Fruit fly (Drosophila melanogaster) whole organism, embryonic: Measurements from ENCODE around the gene Tengl1.
A peak's percentile ranks its signal among the peaks of the same experiment; 100 is the strongest.

Experiments used
- ATbp ChIP-seq: fragments of 200-800 bp; sonication (Bioruptor generic); optimal IDR thresholded peaks from 2 replicates; lab custom pipeline; 2017; ENCODE audit warnings: missing biosample characterization, mild to moderate bottlenecking, missing genetic modification characterization, missing genetic modification reagents
- Antp ChIP-seq: fragments of 200-800 bp; sonication (Bioruptor generic); optimal IDR thresholded peaks from 3 replicates; lab custom pipeline; 2016; ENCODE audit warnings: missing biosample characterization, missing genetic modification characterization
- Asciz ChIP-seq: fragments of 200-800 bp; sonication (Bioruptor generic); optimal IDR thresholded peaks from 2 replicates; lab custom pipeline; 2017; ENCODE audit warnings: missing biosample characterization, mild to moderate bottlenecking, missing genetic modification characterization, missing genetic modification reagents
- Atf6 ChIP-seq: fragments of 200-800 bp; sonication (Bioruptor generic); IDR thresholded peaks from 2 replicates; pipeline ENCODE4 v1.3.6; 2022; ENCODE audit warnings: missing biosample characterization, missing genetic modification characterization
- B-H1 ChIP-seq: fragments of 200-800 bp; sonication (Bioruptor generic); IDR thresholded peaks from 3 replicates; pipeline ENCODE4 v1.3.6; 2022; ENCODE audit warnings: missing biosample characterization, missing genetic modification characterization
- CG10209 ChIP-seq: fragments of 200-800 bp; sonication (Bioruptor generic); optimal IDR thresholded peaks from 3 replicates; lab custom pipeline; 2017; ENCODE audit warnings: missing biosample characterization, mild to moderate bottlenecking, missing genetic modification characterization, missing genetic modification reagents
- CG12071 ChIP-seq: fragments of 200-800 bp; sonication (Bioruptor generic); optimal IDR thresholded peaks from 3 replicates; lab custom pipeline; 2018; ENCODE audit warnings: missing biosample characterization, mild to moderate bottlenecking, missing genetic modification characterization
- CG12299 ChIP-seq: fragments of 200-800 bp; sonication (Bioruptor generic); optimal IDR thresholded peaks from 2 replicates; lab custom pipeline; 2018; ENCODE audit warnings: missing biosample characterization, mild to moderate bottlenecking, missing genetic modification characterization
- CG12659 ChIP-seq: fragments of 200-800 bp; sonication (Bioruptor generic); optimal IDR thresholded peaks from 3 replicates; lab custom pipeline; 2017; ENCODE audit warnings: mild to moderate bottlenecking, missing biosample characterization, missing genetic modification reagents, missing genetic modification characterization
- CG13123 ChIP-seq: fragments of 200-800 bp; sonication (Bioruptor generic); optimal IDR thresholded peaks from 2 replicates; lab custom pipeline; 2016; ENCODE audit warnings: missing biosample characterization, missing genetic modification characterization
- CG1602 ChIP-seq: fragments of 200-800 bp; sonication (Bioruptor generic); optimal IDR thresholded peaks from 3 replicates; lab custom pipeline; 2016; ENCODE audit warnings: missing biosample characterization, missing genetic modification characterization
- CG17186 ChIP-seq: fragments of 200-800 bp; sonication (Bioruptor generic); optimal IDR thresholded peaks from 3 replicates; lab custom pipeline; 2017; ENCODE audit warnings: missing biosample characterization, missing genetic modification reagents, missing genetic modification characterization
- CG17361 ChIP-seq: fragments of 200-800 bp; sonication (Bioruptor generic); IDR thresholded peaks from 3 replicates; pipeline ENCODE4 v1.3.6; 2022; ENCODE audit warnings: missing biosample characterization, missing genetic modification characterization
- CG3281 ChIP-seq: fragments of 200-800 bp; sonication (Bioruptor generic); optimal IDR thresholded peaks from 3 replicates; lab custom pipeline; 2017; ENCODE audit warnings: missing biosample characterization, mild to moderate bottlenecking, missing genetic modification characterization
- CG3726 ChIP-seq: fragments of 200-800 bp; sonication (Bioruptor generic); IDR thresholded peaks from 3 replicates; pipeline ENCODE4, ENCODE4 v1.3.6; 2022; ENCODE audit warnings: missing biosample characterization, missing genetic modification characterization
- CG4282 ChIP-seq: fragments of 200-800 bp; sonication (Bioruptor generic); optimal IDR thresholded peaks from 2 replicates; lab custom pipeline; 2016; ENCODE audit warnings: missing biosample characterization, missing genetic modification characterization
- CG6272 ChIP-seq: fragments of 200-800 bp; sonication (Bioruptor generic); IDR thresholded peaks from 2 replicates; pipeline ENCODE4 v1.3.6; 2022; ENCODE audit warnings: missing biosample characterization, missing genetic modification characterization
- CG6765 ChIP-seq: fragments of 200-800 bp; sonication (Bioruptor generic); optimal IDR thresholded peaks from 3 replicates; lab custom pipeline; 2017; ENCODE audit warnings: missing biosample characterization, mild to moderate bottlenecking, missing genetic modification characterization
- CG7556 ChIP-seq: fragments of 200-800 bp; sonication (Bioruptor generic); optimal IDR thresholded peaks from 2 replicates; lab custom pipeline; 2017; ENCODE audit warnings: missing biosample characterization, mild to moderate bottlenecking, missing genetic modification characterization
- CG7745 ChIP-seq: fragments of 200-800 bp; sonication (Bioruptor generic); optimal IDR thresholded peaks from 2 replicates; lab custom pipeline; 2018; ENCODE audit warnings: missing biosample characterization, mild to moderate bottlenecking, missing genetic modification characterization, moderate library complexity
- CG7987 ChIP-seq: fragments of 200-800 bp; sonication (Bioruptor generic); optimal IDR thresholded peaks from 2 replicates; lab custom pipeline; 2018; ENCODE audit warnings: missing biosample characterization, mild to moderate bottlenecking, missing genetic modification characterization, moderate library complexity
- CG8359 ChIP-seq: fragments of 200-800 bp; sonication (Bioruptor generic); optimal IDR thresholded peaks from 2 replicates; lab custom pipeline; 2017; ENCODE audit warnings: missing biosample characterization, mild to moderate bottlenecking, missing genetic modification characterization, borderline replicate concordance
- CG9727 ChIP-seq: fragments of 200-800 bp; sonication (Bioruptor generic); optimal IDR thresholded peaks from 3 replicates; lab custom pipeline; 2017; ENCODE audit warnings: missing biosample characterization, mild to moderate bottlenecking, missing genetic modification characterization
- D19A ChIP-seq: fragments of 200-800 bp; optimal IDR thresholded peaks from 3 replicates; lab custom pipeline; 2019; ENCODE audit warnings: missing biosample characterization, mild to moderate bottlenecking, missing genetic modification characterization, moderate library complexity
- Deaf1 ChIP-seq: fragments of 200-800 bp; optimal IDR thresholded peaks from 3 replicates; lab custom pipeline; 2019; ENCODE audit warnings: missing biosample characterization, mild to moderate bottlenecking, missing genetic modification characterization, moderate library complexity
- Dref ChIP-seq: fragments of 200-800 bp; sonication (Bioruptor generic); IDR thresholded peaks from 2 replicates; pipeline ENCODE4 v1.3.6; 2022; ENCODE audit warnings: missing biosample characterization, missing genetic modification characterization
- Fer3 ChIP-seq: fragments of 200-800 bp; sonication (Bioruptor generic); optimal IDR thresholded peaks from 2 replicates; lab custom pipeline; 2018; ENCODE audit warnings: missing biosample characterization, mild to moderate bottlenecking, missing genetic modification characterization, moderate library complexity
- HLH3B ChIP-seq: fragments of 200-800 bp; sonication (Bioruptor generic); IDR thresholded peaks from 2 replicates; pipeline ENCODE4 v1.3.6; 2022; ENCODE audit warnings: missing biosample characterization, missing genetic modification characterization
- HLHmδ ChIP-seq: fragments of 200-800 bp; sonication (Bioruptor generic); optimal IDR thresholded peaks from 2 replicates; lab custom pipeline; 2018; ENCODE audit warnings: missing biosample characterization, mild to moderate bottlenecking, missing genetic modification characterization, moderate library complexity
- Hr51 ChIP-seq, 2 experiments: fragments of 200-800 bp; sonication (Bioruptor generic); optimal IDR thresholded peaks; 2 replicates in 1 of 2; 3 replicates in 1 of 2; lab custom pipeline; 2016 to 2018; ENCODE audit warnings: missing biosample characterization in 2 of 2, missing genetic modification characterization in 2 of 2, mild to moderate bottlenecking in 1 of 2, moderate library complexity in 1 of 2
- Neu2 ChIP-seq: fragments of 200-800 bp; sonication (Bioruptor generic); optimal IDR thresholded peaks from 3 replicates; lab custom pipeline; 2016; ENCODE audit warnings: missing biosample characterization, missing genetic modification characterization, borderline replicate concordance
- Nf-YB ChIP-seq: fragments of 200-800 bp; sonication (Bioruptor generic); optimal IDR thresholded peaks from 3 replicates; lab custom pipeline; 2019; ENCODE audit warnings: missing biosample characterization, mild to moderate bottlenecking, missing genetic modification characterization, moderate library complexity
- Oaz ChIP-seq: fragments of 200-800 bp; sonication (Bioruptor generic); IDR thresholded peaks from 2 replicates; pipeline ENCODE4 v1.3.6; 2022; ENCODE audit warnings: missing biosample characterization, missing genetic modification characterization
- Stat92E ChIP-seq, 3 experiments: fragments of >200 bp in 2 of 3; fragments of 200-800 bp in 1 of 3; sonication (Bioruptor generic) in 1 of 3; optimal IDR thresholded peaks; 2 replicates each; lab custom pipeline; 2017 to 2019; ENCODE audit warnings: missing biosample characterization in 3 of 3, missing genetic modification characterization in 3 of 3, mild to moderate bottlenecking in 1 of 3, moderate library complexity in 1 of 3
- Vsx1 ChIP-seq: fragments of 200-800 bp; sonication (Bioruptor generic); optimal IDR thresholded peaks from 2 replicates; lab custom pipeline; 2017; ENCODE audit warnings: missing biosample characterization, mild to moderate bottlenecking, missing genetic modification characterization, missing genetic modification reagents
- Xrp1 ChIP-seq: fragments of 200-800 bp; sonication (Bioruptor generic); IDR thresholded peaks from 2 replicates; pipeline ENCODE4 v1.3.6; 2022; ENCODE audit warnings: missing biosample characterization, missing genetic modification characterization
- bbx ChIP-seq: fragments of 200-800 bp; sonication (Bioruptor generic); IDR thresholded peaks from 2 replicates; pipeline ENCODE4 v1.3.6; 2022; ENCODE audit warnings: missing biosample characterization, missing genetic modification characterization; ENCODE audit not compliant: partially characterized antibody
- cad ChIP-seq: fragments of >200 bp; optimal IDR thresholded peaks from 2 replicates; lab custom pipeline; 2017; ENCODE audit warnings: missing biosample characterization, missing genetic modification characterization
- chinmo ChIP-seq: fragments of 200-800 bp; sonication (Bioruptor generic); IDR thresholded peaks from 4 replicates; pipeline ENCODE4 v1.3.6; 2022; ENCODE audit warnings: missing biosample characterization, missing genetic modification characterization; ENCODE audit not compliant: partially characterized antibody
- gem ChIP-seq: fragments of 200-800 bp; sonication (Bioruptor generic); optimal IDR thresholded peaks from 2 replicates; lab custom pipeline; 2019; ENCODE audit warnings: missing biosample characterization, mild to moderate bottlenecking, missing genetic modification characterization, moderate library complexity
- grn ChIP-seq: fragments of 200-800 bp; sonication (Bioruptor generic); optimal IDR thresholded peaks from 3 replicates; lab custom pipeline; 2017; ENCODE audit warnings: missing biosample characterization, missing genetic modification characterization
- kni ChIP-seq: fragments of 200-800 bp; sonication (Bioruptor generic); optimal IDR thresholded peaks from 3 replicates; lab custom pipeline; 2017; ENCODE audit warnings: mild to moderate bottlenecking, missing biosample characterization, missing genetic modification reagents, missing genetic modification characterization
- knrl ChIP-seq: fragments of 200-800 bp; sonication (Bioruptor generic); IDR thresholded peaks from 3 replicates; pipeline ENCODE4 v1.3.6; 2022; ENCODE audit warnings: missing biosample characterization, missing genetic modification characterization; ENCODE audit not compliant: partially characterized antibody
- luna ChIP-seq: fragments of 200-800 bp; sonication (Bioruptor generic); optimal IDR thresholded peaks from 2 replicates; lab custom pipeline; 2016; ENCODE audit warnings: missing biosample characterization, missing genetic modification characterization
- mam ChIP-seq: fragments of 200-800 bp; sonication (Bioruptor generic); optimal IDR thresholded peaks from 3 replicates; lab custom pipeline; 2016; ENCODE audit warnings: missing biosample characterization, missing genetic modification characterization
- pfk ChIP-seq: fragments of 200-800 bp; sonication (Bioruptor generic); optimal IDR thresholded peaks from 2 replicates; lab custom pipeline; 2018; ENCODE audit warnings: missing biosample characterization, mild to moderate bottlenecking, missing genetic modification characterization, moderate library complexity
- phol ChIP-seq: fragments of 200-800 bp; sonication (Bioruptor generic); optimal IDR thresholded peaks from 3 replicates; lab custom pipeline; 2018; ENCODE audit warnings: missing biosample characterization, mild to moderate bottlenecking, missing genetic modification characterization, moderate library complexity
- toy ChIP-seq: fragments of 200-800 bp; sonication (Bioruptor generic); IDR thresholded peaks from 2 replicates; pipeline ENCODE4 v1.3.6; 2022; ENCODE audit warnings: missing biosample characterization, missing genetic modification characterization
- zen2 ChIP-seq: fragments of 200-800 bp; sonication (Bioruptor generic); IDR thresholded peaks from 3 replicates; pipeline ENCODE4 v1.3.6; 2022; ENCODE audit warnings: missing biosample characterization, missing genetic modification characterization; ENCODE audit not compliant: partially characterized antibody

Gene Tengl1

dm6 chr2L:2197475-2198118 is 42.8 kb downstream of the Tengl1 start, which contains the start of gene COX7AL2 (continued):
- TF ChIP-seq CG7745 (no peak), CG4282 (GFP tag; lab: Kevin White, UChicago) (no peak), CG12299 (tag; lab: Kevin White, UChicago) (no peak), Atf6 (GFP tag; lab: Robert Waterston, UW) (no peak), CG17361 (no peak), grn (GFP tag; lab: Kevin White, UChicago) (peak; percentile 53), Stat92E (GFP tag; optimal IDR thresholded peaks at IDR 0.05; lab: Kevin White, UChicago) (peak in 1 of 3 experiments; percentile 70), toy (no peak), phol (no peak), Oaz (no peak), Vsx1 (GFP tag; lab: Kevin White, UChicago) (peak; percentile 91), Dref (GFP tag; lab: Robert Waterston, UW) (no peak), CG7556 (GFP tag; lab: Kevin White, UChicago) (no peak), CG13123 (GFP tag; lab: Kevin White, UChicago) (no peak), CG17186 (no peak), Xrp1 (GFP tag; lab: Robert Waterston, UW) (no peak), CG12659 (GFP tag; lab: Kevin White, UChicago) (no peak), Deaf1 (tag; lab: Kevin White, UChicago) (peak; percentile 18), zen2 (GFP tag; lab: Robert Waterston, UW) (no peak), CG6765 (peak; percentile 31), CG7987 (GFP tag; lab: Kevin White, UChicago) (no peak), Nf-YB (GFP tag; lab: Kevin White, UChicago) (peak; percentile 14), ATbp (no peak), Fer3 (tag; lab: Kevin White, UChicago) (no peak), gem (tag; lab: Kevin White, UChicago) (no peak), luna (GFP tag; lab: Kevin White, UChicago) (no peak), Neu2 (GFP tag; lab: Kevin White, UChicago) (no peak), CG3281 (GFP tag; lab: Kevin White, UChicago) (no peak), bbx (GFP tag; lab: Robert Waterston, UW) (no peak), mam (GFP tag; lab: Kevin White, UChicago) (no peak), HLH3B (GFP tag; lab: Robert Waterston, UW) (no peak), cad (GFP tag; lab: Kevin White, UChicago) (no peak), CG8359 (GFP tag; lab: Kevin White, UChicago) (no peak), HLHmδ (GFP tag; lab: Kevin White, UChicago) (no peak), D19A (tag; lab: Kevin White, UChicago) (no peak), Antp (no peak), CG10209 (peak; percentile 22), Hr51 (GFP tag; optimal IDR thresholded peaks at IDR 0.05; lab: Kevin White, UChicago) (peak in 1 of 2 experiments; percentile 11), kni (GFP tag; lab: Kevin White, UChicago) (no peak), B-H1 (no peak), CG6272 (GFP tag; lab: Robert Waterston, UW) (no peak), Asciz (no peak), pfk (no peak), CG12071 (GFP tag; lab: Kevin White, UChicago) (no peak), knrl (GFP tag; lab: Robert Waterston, UW) (no peak), CG1602 (no peak), CG9727 (GFP tag; lab: Kevin White, UChicago) (no peak), chinmo (GFP tag; lab: Robert Waterston, UW) (no peak), CG3726 (GFP tag; lab: Robert Waterston, UW) (no peak)
